Worm (Caenorhabditis elegans) whole organism, mixed stage, embryonic: ENCODE measurements around the gene R01H2.8.

ENCODE experiments used
- M03D4.4 ChIP-seq: sonication (generic microtip); optimal IDR thresholded peaks from 2 replicates; lab custom pipeline; 2017; ENCODE audit warnings: mild to moderate bottlenecking, missing genetic modification characterization, missing compliant biosample characterization
- ces-1 ChIP-seq: fragments of 150-350 bp; optimal IDR thresholded peaks from 2 replicates; lab custom pipeline; 2014; ENCODE audit warnings: missing biosample characterization, missing genetic modification reagents, missing genetic modification characterization
- lin-13 ChIP-seq: fragments of 150-350 bp; optimal IDR thresholded peaks from 2 replicates; lab custom pipeline; 2014; ENCODE audit warnings: missing biosample characterization, missing genetic modification characterization
- lsy-2 ChIP-seq: fragments of 150-350 bp; optimal IDR thresholded peaks from 2 replicates; lab custom pipeline; 2014; ENCODE audit warnings: missing biosample characterization, missing genetic modification characterization
- nhr-12 ChIP-seq: fragments of 150-350 bp; optimal IDR thresholded peaks from 2 replicates; lab custom pipeline; 2014; ENCODE audit warnings: missing biosample characterization, missing genetic modification characterization
- nhr-237 ChIP-seq: fragments of 150-350 bp; optimal IDR thresholded peaks from 2 replicates; lab custom pipeline; 2014; ENCODE audit warnings: missing biosample characterization, missing genetic modification characterization
- nhr-28 ChIP-seq: fragments of 150-350 bp; optimal IDR thresholded peaks from 2 replicates; lab custom pipeline; 2014; ENCODE audit warnings: missing biosample characterization, missing genetic modification characterization
- nhr-76 ChIP-seq: sonication (generic microtip); optimal IDR thresholded peaks from 2 replicates; lab custom pipeline; 2017; ENCODE audit warnings: missing biosample characterization, missing genetic modification characterization
- snpc-4 ChIP-seq: fragments of 150-350 bp; optimal IDR thresholded peaks from 2 replicates; lab custom pipeline; 2014; ENCODE audit warnings: missing biosample characterization, missing genetic modification characterization
- unc-120 ChIP-seq: sonication (generic microtip); optimal IDR thresholded peaks from 2 replicates; lab custom pipeline; 2017; ENCODE audit warnings: missing genetic modification characterization, missing compliant biosample characterization; ENCODE audit not compliant: poor library complexity, severe bottlenecking
- unc-39 ChIP-seq: fragments of 150-350 bp; optimal IDR thresholded peaks from 2 replicates; lab custom pipeline; 2014; ENCODE audit warnings: missing biosample characterization, missing genetic modification characterization
- unc-62 ChIP-seq: fragments of 150-350 bp; optimal IDR thresholded peaks from 2 replicates; lab custom pipeline; 2014; ENCODE audit warnings: missing biosample characterization, missing genetic modification reagents, missing genetic modification characterization
- ztf-11 ChIP-seq: fragments of 150-350 bp; optimal IDR thresholded peaks from 2 replicates; lab custom pipeline; 2014; ENCODE audit warnings: missing biosample characterization, missing genetic modification characterization

ce11 chrIII:7029105-7029504, 39.8 kb upstream of the R01H2.8 start, which contains the start of gene cyk-1:
- TF ChIP-seq unc-62 (GFP tag; lab: Kevin White, UChicago): no peak
- TF ChIP-seq snpc-4 (tag; lab: Kevin White, UChicago): no peak
- no peak for TF ChIP-seq lsy-2 (tag; lab: Kevin White, UChicago)
- no peak for TF ChIP-seq nhr-12 (tag; lab: Kevin White, UChicago)
- no peak for TF ChIP-seq nhr-28 (tag; lab: Kevin White, UChicago)
- no peak for TF ChIP-seq unc-120 (tag; lab: Kevin White, UChicago)
- TF ChIP-seq M03D4.4 (tag; lab: Kevin White, UChicago): no peak
- no peak for TF ChIP-seq ztf-11 (tag; lab: Kevin White, UChicago)
- TF ChIP-seq nhr-76 (tag; lab: Kevin White, UChicago): no peak
- no peak for TF ChIP-seq lin-13 (tag; lab: Kevin White, UChicago)
- no peak for TF ChIP-seq ces-1 (GFP tag; lab: Kevin White, UChicago)
- no peak for TF ChIP-seq nhr-237
- no peak for TF ChIP-seq unc-39 (tag; lab: Kevin White, UChicago)
